Fruit fly (Drosophila melanogaster) whole organism, adult: ENCODE results near the gene twe.

Experiments used
- CG11617 ChIP-seq: fragments of 200-800 bp; sonication (Bioruptor generic); optimal IDR thresholded peaks from 2 replicates; lab custom pipeline; 2017; ENCODE audit warnings: mild to moderate bottlenecking, missing biosample characterization, missing genetic modification reagents, missing genetic modification characterization
- CG7101 ChIP-seq: fragments of 200-800 bp; sonication (Bioruptor generic); optimal IDR thresholded peaks from 2 replicates; lab custom pipeline; 2018; ENCODE audit warnings: missing biosample characterization, mild to moderate bottlenecking, missing genetic modification characterization, moderate library complexity
- bab1 ChIP-seq: fragments of 200-800 bp; sonication (Bioruptor generic); optimal IDR thresholded peaks from 3 replicates; lab custom pipeline; 2019; ENCODE audit warnings: missing biosample characterization, mild to moderate bottlenecking, missing genetic modification characterization, moderate library complexity
- cnc ChIP-seq, 2 experiments: fragments of >200 bp; optimal IDR thresholded peaks; 2 replicates each; lab custom pipeline; 2017
- toe ChIP-seq: fragments of 200-800 bp; sonication (Bioruptor generic); optimal IDR thresholded peaks from 2 replicates; lab custom pipeline; 2016; ENCODE audit warnings: missing biosample characterization, missing genetic modification characterization

- TF ChIP-seq CG7101 (tag; lab: Kevin White, UChicago) (no peak), toe (GFP tag; lab: Kevin White, UChicago) (no peak), CG11617 (no peak), bab1 (GFP tag; lab: Kevin White, UChicago) (no peak), cnc (optimal IDR thresholded peaks at IDR 0.05; lab: Kevin White, UChicago) (no peak)
Measured at dm6 chr2L:16278842-16279241, 17.2 kb upstream of the twe start.
